Worm (Caenorhabditis elegans) whole organism, L2 larva: Measurements from ENCODE around the gene cutl-25.

Experiments
- aly-2 ChIP-seq: fragments of 150-350 bp; optimal IDR thresholded peaks from 2 replicates; lab custom pipeline; 2014; ENCODE audit warnings: missing biosample characterization, missing genetic modification characterization
- ama-1 ChIP-seq: fragments of 150-350 bp; optimal IDR thresholded peaks from 2 replicates; lab custom pipeline; 2018; ENCODE audit warnings: inconsistent platforms
- blmp-1 ChIP-seq: sonication (generic microtip); optimal IDR thresholded peaks from 2 replicates; lab custom pipeline; 2017; ENCODE audit warnings: missing genetic modification characterization, mild to moderate bottlenecking, missing compliant biosample characterization, antibody characterized with exemption, moderate library complexity; ENCODE audit not compliant: insufficient read depth
- ceh-82 ChIP-seq: fragments of 150-350 bp; optimal IDR thresholded peaks from 2 replicates; lab custom pipeline; 2014; ENCODE audit warnings: missing biosample characterization, missing genetic modification characterization
- fos-1 ChIP-seq: fragments of 150-350 bp; optimal IDR thresholded peaks from 2 replicates; lab custom pipeline; 2014; ENCODE audit warnings: missing biosample characterization, missing genetic modification characterization
- mdl-1 ChIP-seq, 2 experiments: fragments of 150-350 bp in 1 of 2; sonication (generic microtip) in 1 of 2; optimal IDR thresholded peaks; 2 replicates each; lab custom pipeline; 2017; ENCODE audit warnings: missing biosample characterization in 2 of 2, missing genetic modification characterization in 2 of 2
- nhr-11 ChIP-seq: fragments of 150-350 bp; optimal IDR thresholded peaks from 2 replicates; lab custom pipeline; 2014; ENCODE audit warnings: missing biosample characterization, missing genetic modification characterization
- nhr-12 ChIP-seq: fragments of 150-350 bp; optimal IDR thresholded peaks from 2 replicates; lab custom pipeline; 2014; ENCODE audit warnings: missing biosample characterization, missing genetic modification characterization

DNA sequence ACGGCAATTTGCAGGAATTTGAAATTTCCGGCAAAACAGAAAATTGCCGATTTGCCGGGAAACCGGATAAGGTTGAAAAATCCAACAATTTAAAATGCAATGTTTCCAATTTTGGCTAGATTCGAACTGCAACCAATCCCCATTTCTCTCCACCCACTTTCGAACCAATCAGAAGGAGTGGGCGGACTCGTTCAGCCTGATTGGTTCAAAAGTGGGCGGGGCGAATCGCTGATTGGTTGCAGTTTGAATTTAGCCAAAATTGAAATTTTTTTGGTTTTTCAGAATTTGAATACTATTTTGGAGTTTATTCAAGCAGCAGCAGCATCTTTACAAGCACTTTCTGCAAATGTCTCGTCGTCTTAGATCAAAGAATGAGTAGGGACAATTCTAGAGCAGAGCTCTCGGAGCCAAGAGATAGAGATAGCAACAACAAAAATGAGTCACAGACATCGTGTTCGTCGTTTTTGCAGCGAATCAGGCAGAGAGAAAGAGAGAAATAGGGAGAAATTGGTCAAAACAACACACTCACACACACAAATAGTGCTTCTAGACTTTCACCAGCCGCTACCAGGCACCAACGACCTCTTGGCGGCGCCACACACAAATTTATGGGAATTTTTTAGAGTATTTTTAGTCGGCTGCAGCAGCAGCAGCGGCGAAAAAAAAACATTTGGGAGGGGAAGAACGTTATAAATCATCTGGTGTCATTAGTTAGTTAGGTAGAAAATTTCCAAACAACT is 15.8 kb downstream of the cutl-25 start:
- TF ChIP-seq fos-1 (no peak), nhr-11 (tag; lab: Kevin White, UChicago) (no peak), nhr-12 (tag; lab: Kevin White, UChicago) (no peak), mdl-1 (tag; optimal IDR thresholded peaks at IDR 0.05; lab: Kevin White, UChicago) (no peak), ceh-82 (tag; lab: Kevin White, UChicago) (no peak), blmp-1 (no peak), ama-1 (lab: Kevin White, UChicago) (no peak), aly-2 (tag; lab: Kevin White, UChicago) (no peak)
